Worm (Caenorhabditis elegans) whole organism, early embryonic: ENCODE measurements around the gene C13F10.6.

Experiments
- B0310.2 ChIP-seq: sonication (generic microtip); optimal IDR thresholded peaks from 2 replicates; lab custom pipeline; 2016; ENCODE audit warnings: mild to moderate bottlenecking, missing genetic modification characterization, missing compliant biosample characterization
- F13C5.2 ChIP-seq: sonication (generic microtip); optimal IDR thresholded peaks from 2 replicates; lab custom pipeline; 2017; ENCODE audit warnings: mild to moderate bottlenecking, missing genetic modification characterization, inconsistent platforms, missing compliant biosample characterization
- aly-1 ChIP-seq: sonication (generic microtip); optimal IDR thresholded peaks from 2 replicates; lab custom pipeline; 2016; ENCODE audit warnings: missing genetic modification characterization, missing compliant biosample characterization
- ama-1 ChIP-seq: fragments of 150-350 bp; optimal IDR thresholded peaks from 2 replicates; lab custom pipeline; 2014
- ceh-13 ChIP-seq: fragments of 200-800 bp; sonication (Bioruptor generic); optimal IDR thresholded peaks from 2 replicates; lab custom pipeline; 2018; ENCODE audit warnings: mild to moderate bottlenecking, missing genetic modification characterization, missing compliant biosample characterization
- ceh-36 ChIP-seq: sonication (generic microtip); optimal IDR thresholded peaks from 2 replicates; lab custom pipeline; 2016; ENCODE audit warnings: missing genetic modification characterization, inconsistent platforms, missing compliant biosample characterization
- ets-7 ChIP-seq: sonication (generic microtip); optimal IDR thresholded peaks from 2 replicates; lab custom pipeline; 2016; ENCODE audit warnings: missing genotype, missing genetic modification characterization, missing compliant biosample characterization
- flt-1 ChIP-seq: fragments of 200-800 bp; sonication (Bioruptor generic); IDR thresholded peaks from 2 replicates; pipeline ENCODE4 v1.3.6; 2022; ENCODE audit warnings: missing genetic modification characterization, missing compliant biosample characterization
- hmbx-1 ChIP-seq: sonication (generic microtip); optimal IDR thresholded peaks from 2 replicates; lab custom pipeline; 2016; ENCODE audit warnings: mild to moderate bottlenecking, missing genetic modification characterization, missing compliant biosample characterization
- hmg-4 ChIP-seq: fragments of 200-800 bp; sonication (Bioruptor generic); optimal IDR thresholded peaks from 2 replicates; lab custom pipeline; 2018; ENCODE audit warnings: mild to moderate bottlenecking, missing genetic modification characterization, missing compliant biosample characterization
- hnd-1 ChIP-seq: sonication (generic microtip); optimal IDR thresholded peaks from 2 replicates; lab custom pipeline; 2016; ENCODE audit warnings: missing genetic modification characterization, missing compliant biosample characterization
- pes-1 ChIP-seq: fragments of 200-800 bp; sonication (Bioruptor generic); IDR thresholded peaks from 2 replicates; pipeline ENCODE4 v1.3.6; 2022; ENCODE audit warnings: missing genetic modification reagents, missing genetic modification characterization, missing compliant biosample characterization
- scrt-1 ChIP-seq: fragments of 200-800 bp; sonication (Bioruptor generic); IDR thresholded peaks from 2 replicates; pipeline ENCODE4 v1.3.6; 2022; ENCODE audit warnings: missing genetic modification characterization, missing compliant biosample characterization
- sea-1 ChIP-seq: fragments of 200-800 bp; sonication (Bioruptor generic); conservative IDR thresholded peaks from 2 replicates; pipeline ENCODE4 v1.3.6; 2022; ENCODE audit warnings: missing genetic modification characterization, missing compliant biosample characterization
- tbx-11 ChIP-seq: fragments of 200-800 bp; sonication (Bioruptor generic); IDR thresholded peaks from 2 replicates; pipeline ENCODE4 v1.3.6; 2022; ENCODE audit warnings: missing genetic modification characterization, missing compliant biosample characterization
- tbx-37 ChIP-seq: fragments of 200-800 bp; sonication (Bioruptor generic); conservative IDR thresholded peaks from 2 replicates; pipeline ENCODE4 v1.3.6; 2022; ENCODE audit warnings: missing genetic modification reagents, missing genetic modification characterization, missing compliant biosample characterization
- tra-4 ChIP-seq: sonication (generic microtip); optimal IDR thresholded peaks from 2 replicates; lab custom pipeline; 2017; ENCODE audit warnings: missing genetic modification characterization, missing compliant biosample characterization

C13F10.6 gene

ce11 chrV:7196498-7196966 lies 24.3 kb downstream of the C13F10.6 start, which contains the start of gene F09G2.2:
Gene F09G2.2 (plus strand): TSS chrV:7196916.
- TF ChIP-seq F13C5.2, result peak; percentile 59
- 0 out of 2 replicates have a peak, but pooled peaks have one; percentile 12 for TF ChIP-seq flt-1 (GFP tag; lab: Robert Waterston, UW)
- peak; percentile 19 for TF ChIP-seq hmg-4
- TF ChIP-seq scrt-1 (GFP tag; lab: Robert Waterston, UW), result no peak

ce11 chrV:7196037-7196436 lies 24.8 kb downstream of the C13F10.6 start, which contains the start of gene attf-2:
Gene attf-2 (minus strand): TSS chrV:7196137.
- TF ChIP-seq sea-1 (GFP tag; lab: Robert Waterston, UW), result no peak
- TF ChIP-seq flt-1 (GFP tag; lab: Robert Waterston, UW), result no peak
- no peak for TF ChIP-seq tbx-11 (GFP tag; lab: Robert Waterston, UW)
- no peak for TF ChIP-seq F13C5.2
- no peak for TF ChIP-seq ama-1 (lab: Kevin White, UChicago)
- TF ChIP-seq hnd-1, result no peak
- no peak for TF ChIP-seq tbx-37
- TF ChIP-seq ceh-13 (GFP tag; lab: Kevin White, UChicago), result no peak
- TF ChIP-seq tra-4 (tag; lab: Kevin White, UChicago), result no peak
- TF ChIP-seq ets-7 (tag; lab: Kevin White, UChicago), result no peak

ce11 chrV:7194818-7195217 lies 26.0 kb downstream of the C13F10.6 start:
- TF ChIP-seq F13C5.2 (no peak), ceh-36 (no peak), tbx-37 (no peak), aly-1 (tag; lab: Kevin White, UChicago) (no peak), hmbx-1 (tag; lab: Kevin White, UChicago) (no peak), ama-1 (lab: Kevin White, UChicago) (no peak), hmg-4 (no peak), pes-1 (no peak), scrt-1 (GFP tag; lab: Robert Waterston, UW) (no peak), hnd-1 (no peak), B0310.2 (tag; lab: Kevin White, UChicago) (no peak), flt-1 (GFP tag; lab: Robert Waterston, UW) (no peak), sea-1 (GFP tag; lab: Robert Waterston, UW) (no peak), tra-4 (tag; lab: Kevin White, UChicago) (no peak), ets-7 (tag; lab: Kevin White, UChicago) (no peak), tbx-11 (GFP tag; lab: Robert Waterston, UW) (no peak)

DNA sequence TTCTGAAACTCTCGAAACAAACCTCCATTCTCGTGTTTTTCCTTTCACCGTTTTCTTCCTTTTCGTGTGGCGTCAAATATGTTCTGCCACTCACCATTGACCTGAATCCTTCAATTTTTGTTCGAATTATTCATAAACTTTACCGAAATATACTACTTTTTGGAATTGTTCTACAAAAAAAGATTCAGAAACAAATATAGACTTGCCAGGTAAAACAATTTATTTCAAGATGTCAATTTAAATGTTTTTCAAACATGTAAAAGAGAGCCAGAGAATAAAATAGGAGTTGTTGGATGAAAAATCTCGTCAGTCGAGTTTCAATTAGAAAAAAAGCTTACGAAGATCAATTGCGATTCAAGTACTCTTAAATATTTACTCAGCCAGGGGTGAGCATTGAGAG lies 27.3 kb downstream of the C13F10.6 start, which contains the start of gene F09G2.8:
F09G2.8 (minus strand) TSS at position 101 of the 400 bp plus-strand sequence.
- TF ChIP-seq hmbx-1 (tag; lab: Kevin White, UChicago), result no peak
- no peak for TF ChIP-seq tbx-11 (GFP tag; lab: Robert Waterston, UW)
- TF ChIP-seq pes-1, result no peak
- no peak for TF ChIP-seq hmg-4
- TF ChIP-seq tbx-37, result no peak
- TF ChIP-seq B0310.2 (tag; lab: Kevin White, UChicago), result no peak
- no peak for TF ChIP-seq tra-4 (tag; lab: Kevin White, UChicago)
- TF ChIP-seq hnd-1, result no peak

DNA sequence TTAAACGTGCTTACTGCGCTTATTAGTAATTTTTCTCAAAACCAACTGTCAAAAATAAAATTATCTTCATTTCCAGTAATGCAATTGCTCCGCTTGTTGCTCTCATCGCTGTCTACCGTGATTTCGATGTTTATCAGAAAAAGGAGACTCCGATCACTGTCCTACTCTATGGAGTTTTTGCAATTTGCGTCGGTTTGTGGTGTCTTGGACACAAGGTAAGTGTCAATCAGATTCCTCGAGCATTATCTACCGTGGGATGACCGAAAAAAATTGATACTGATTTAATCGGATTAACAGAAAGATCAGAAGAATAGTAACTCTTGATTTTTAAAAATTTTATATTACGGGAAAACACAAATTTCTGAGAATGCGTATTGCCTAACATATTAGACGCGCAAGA lies 33.5 kb downstream of the C13F10.6 start:
- TF ChIP-seq ceh-13 (GFP tag; lab: Kevin White, UChicago) (no peak), flt-1 (GFP tag; lab: Robert Waterston, UW) (no peak), ets-7 (tag; lab: Kevin White, UChicago) (no peak), hmbx-1 (tag; lab: Kevin White, UChicago) (no peak), hmg-4 (no peak), hnd-1 (no peak), ama-1 (lab: Kevin White, UChicago) (no peak), tbx-37 (no peak)

- TF ChIP-seq F13C5.2 (no peak), ets-7 (tag; lab: Kevin White, UChicago) (no peak), tbx-37 (no peak), hnd-1 (no peak), flt-1 (GFP tag; lab: Robert Waterston, UW) (no peak), sea-1 (GFP tag; lab: Robert Waterston, UW) (no peak), ceh-36 (no peak), ama-1 (lab: Kevin White, UChicago) (no peak), aly-1 (tag; lab: Kevin White, UChicago) (no peak), ceh-13 (GFP tag; lab: Kevin White, UChicago) (no peak), pes-1 (no peak), hmg-4 (no peak), tbx-11 (GFP tag; lab: Robert Waterston, UW) (no peak), hmbx-1 (tag; lab: Kevin White, UChicago) (no peak)
Measured at ce11 chrV:7186599-7186998, 34.2 kb downstream of the C13F10.6 start.

ce11 chrV:7184549-7184948 lies 36.3 kb downstream of the C13F10.6 start, which contains the start of gene pitr-5:
Gene pitr-5 (plus strand): TSS chrV:7184849.
- TF ChIP-seq tbx-11 (GFP tag; lab: Robert Waterston, UW), result no peak

DNA sequence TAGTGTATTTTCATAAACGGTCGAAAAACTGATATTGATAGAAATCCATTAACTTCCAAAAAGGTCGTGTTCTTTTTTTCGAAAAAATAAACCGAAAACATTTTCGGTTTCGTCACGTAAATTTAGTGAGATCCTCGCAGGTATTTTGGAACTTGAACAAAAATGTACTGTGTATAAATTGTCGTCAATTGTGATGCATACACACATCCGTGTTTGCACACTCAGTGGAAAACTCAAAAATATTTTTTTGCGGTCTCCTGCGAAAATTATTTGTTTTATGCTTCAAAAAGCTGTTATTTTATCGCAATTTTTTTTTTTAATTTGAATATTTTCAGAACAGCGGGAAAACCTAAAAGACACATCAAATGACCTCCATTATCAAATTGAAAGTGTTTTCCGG lies 42.0 kb downstream of the C13F10.6 start, which contains the start of gene cpsf-2:
cpsf-2 (plus strand) TSS at position 330 of the 400 bp plus-strand sequence.
- TF ChIP-seq pes-1, result no peak
- no peak for TF ChIP-seq hnd-1
- no peak for TF ChIP-seq tbx-11 (GFP tag; lab: Robert Waterston, UW)
- TF ChIP-seq ama-1 (lab: Kevin White, UChicago), result no peak
- TF ChIP-seq hmg-4, result no peak
- TF ChIP-seq hmbx-1 (tag; lab: Kevin White, UChicago), result no peak
- no peak for TF ChIP-seq ceh-13 (GFP tag; lab: Kevin White, UChicago)
- no peak for TF ChIP-seq ceh-36
- no peak for TF ChIP-seq ets-7 (tag; lab: Kevin White, UChicago)
- TF ChIP-seq scrt-1 (GFP tag; lab: Robert Waterston, UW), result no peak
- no peak for TF ChIP-seq tra-4 (tag; lab: Kevin White, UChicago)
- no peak for TF ChIP-seq B0310.2 (tag; lab: Kevin White, UChicago)
- no peak for TF ChIP-seq sea-1 (GFP tag; lab: Robert Waterston, UW)
- TF ChIP-seq F13C5.2, result no peak
